Worm (Caenorhabditis elegans) whole organism, L1 larva: ENCODE measurements around the gene skr-21.

Source experiments
- Y116A8C.19 ChIP-seq: sonication (generic microtip); optimal IDR thresholded peaks from 2 replicates; lab custom pipeline; 2016; ENCODE audit warnings: missing compliant biosample characterization, missing genetic modification characterization, borderline replicate concordance
- alr-1 ChIP-seq: fragments of 200-800 bp; sonication (Bioruptor generic); optimal IDR thresholded peaks from 2 replicates; lab custom pipeline; 2018; ENCODE audit warnings: borderline replicate concordance, mild to moderate bottlenecking, missing genetic modification characterization, missing compliant biosample characterization
- aly-2 ChIP-seq: fragments of 150-350 bp; optimal IDR thresholded peaks from 2 replicates; lab custom pipeline; 2014; ENCODE audit warnings: missing biosample characterization, missing genetic modification characterization
- ama-1 ChIP-seq: fragments of 150-350 bp; optimal IDR thresholded peaks from 2 replicates; lab custom pipeline; 2014
- blmp-1 ChIP-seq: fragments of 150-350 bp; optimal IDR thresholded peaks from 2 replicates; lab custom pipeline; 2014; ENCODE audit warnings: missing biosample characterization, missing genetic modification characterization
- ces-1 ChIP-seq: fragments of 150-350 bp; optimal IDR thresholded peaks from 2 replicates; lab custom pipeline; 2014; ENCODE audit warnings: missing biosample characterization, missing genetic modification reagents, missing genetic modification characterization
- dsc-1 ChIP-seq: sonication (generic microtip); optimal IDR thresholded peaks from 2 replicates; lab custom pipeline; 2016; ENCODE audit warnings: mild to moderate bottlenecking, missing genetic modification characterization, missing compliant biosample characterization
- efl-1 ChIP-seq, 4 experiments: fragments of 150-350 bp; optimal IDR thresholded peaks in 3 of 4; peaks in 1 of 4; 1 replicate in 1 of 4; 2 replicates in 3 of 4; lab custom pipeline; 2014; ENCODE audit warnings: missing biosample characterization in 2 of 4, missing genetic modification characterization in 2 of 4, missing genetic modification reagents in 2 of 4
- egl-13 ChIP-seq: sonication (generic microtip); optimal IDR thresholded peaks from 2 replicates; lab custom pipeline; 2016; ENCODE audit warnings: missing genotype, missing genetic modification reagents, missing genetic modification characterization, missing compliant biosample characterization
- ets-5 ChIP-seq: fragments of 200-800 bp; sonication (Bioruptor generic); IDR thresholded peaks from 2 replicates; pipeline ENCODE4 v1.3.6; 2022; ENCODE audit warnings: missing genetic modification characterization, missing compliant biosample characterization
- fkh-10 ChIP-seq: sonication (generic microtip); optimal IDR thresholded peaks from 2 replicates; lab custom pipeline; 2017; ENCODE audit warnings: missing biosample characterization, missing genetic modification reagents, missing genetic modification characterization
- fkh-4 ChIP-seq: sonication (generic microtip); optimal IDR thresholded peaks from 2 replicates; lab custom pipeline; 2016; ENCODE audit warnings: missing compliant biosample characterization, missing genetic modification characterization, borderline replicate concordance
- hlh-4 ChIP-seq: sonication (generic microtip); optimal IDR thresholded peaks from 2 replicates; lab custom pipeline; 2016; ENCODE audit warnings: mild to moderate bottlenecking, missing genetic modification characterization, missing compliant biosample characterization
- irx-1 ChIP-seq: sonication (generic microtip); optimal IDR thresholded peaks from 2 replicates; lab custom pipeline; 2016; ENCODE audit warnings: missing genetic modification characterization, missing compliant biosample characterization
- isw-1 ChIP-seq: fragments of 200-800 bp; sonication (Bioruptor generic); IDR thresholded peaks from 2 replicates; pipeline ENCODE4 v1.3.6; 2022; ENCODE audit warnings: missing genetic modification characterization, missing compliant biosample characterization
- jun-1 ChIP-seq: fragments of 150-350 bp; optimal IDR thresholded peaks from 2 replicates; lab custom pipeline; 2014; ENCODE audit warnings: missing biosample characterization, missing genetic modification reagents, missing genetic modification characterization
- lin-13 ChIP-seq: fragments of 150-350 bp; optimal IDR thresholded peaks from 2 replicates; lab custom pipeline; 2014; ENCODE audit warnings: missing biosample characterization, missing genetic modification reagents, missing genetic modification characterization
- lin-14 ChIP-seq: fragments of 200-800 bp; sonication (Bioruptor generic); optimal IDR thresholded peaks from 2 replicates; lab custom pipeline; 2018; ENCODE audit warnings: mild to moderate bottlenecking, missing genetic modification characterization, moderate library complexity, missing compliant biosample characterization
- lin-35 ChIP-seq, 2 experiments: fragments of 150-350 bp; optimal IDR thresholded peaks; 2 replicates each; lab custom pipeline; 2014; ENCODE audit warnings: missing biosample characterization in 2 of 2, missing genetic modification characterization in 2 of 2, missing genetic modification reagents in 2 of 2
- lin-39 ChIP-seq: fragments of 150-350 bp; optimal IDR thresholded peaks from 2 replicates; lab custom pipeline; 2014; ENCODE audit warnings: missing biosample characterization, missing genetic modification reagents, missing genetic modification characterization
- lsy-2 ChIP-seq, 2 experiments: fragments of 150-350 bp; optimal IDR thresholded peaks; 2 replicates each; lab custom pipeline; 2014; ENCODE audit warnings: missing biosample characterization in 2 of 2, missing genetic modification characterization in 2 of 2
- mab-9 ChIP-seq: fragments of 200-800 bp; sonication (Bioruptor generic); IDR thresholded peaks from 2 replicates; pipeline ENCODE4 v1.3.6; 2022; ENCODE audit warnings: missing genetic modification reagents, missing genetic modification characterization, missing compliant biosample characterization
- nhr-11 ChIP-seq: fragments of 150-350 bp; optimal IDR thresholded peaks from 2 replicates; lab custom pipeline; 2014; ENCODE audit warnings: missing biosample characterization, missing genetic modification characterization
- nhr-19 ChIP-seq: fragments of 200-800 bp; sonication (Bioruptor generic); conservative IDR thresholded peaks from 2 replicates; pipeline ENCODE4 v1.3.6; 2022; ENCODE audit warnings: missing genetic modification characterization, missing compliant biosample characterization
- nhr-20 ChIP-seq: sonication (generic microtip); optimal IDR thresholded peaks from 2 replicates; lab custom pipeline; 2016; ENCODE audit warnings: mild to moderate bottlenecking, missing genetic modification characterization, missing compliant biosample characterization
- nhr-28 ChIP-seq: fragments of 150-350 bp; optimal IDR thresholded peaks from 2 replicates; lab custom pipeline; 2014; ENCODE audit warnings: missing biosample characterization, missing genetic modification characterization
- nhr-47 ChIP-seq: sonication (generic microtip); optimal IDR thresholded peaks from 2 replicates; lab custom pipeline; 2016; ENCODE audit warnings: mild to moderate bottlenecking, missing genetic modification characterization, moderate library complexity, missing compliant biosample characterization
- nhr-71 ChIP-seq: sonication (generic microtip); optimal IDR thresholded peaks from 2 replicates; lab custom pipeline; 2016; ENCODE audit warnings: mild to moderate bottlenecking, missing genetic modification characterization, moderate library complexity, missing compliant biosample characterization
- nhr-76 ChIP-seq: sonication (generic microtip); optimal IDR thresholded peaks from 2 replicates; lab custom pipeline; 2017; ENCODE audit warnings: missing biosample characterization, missing genetic modification characterization
- nhr-85 ChIP-seq: sonication (generic microtip); peaks from one replicate; lab custom pipeline; 2016; ENCODE audit warnings: missing genetic modification characterization, inconsistent platforms, missing compliant biosample characterization
- nhr-90 ChIP-seq: sonication (generic microtip); optimal IDR thresholded peaks from 2 replicates; lab custom pipeline; 2016; ENCODE audit warnings: mild to moderate bottlenecking, missing genetic modification characterization, missing compliant biosample characterization; ENCODE audit not compliant: poor library complexity
- pag-3 ChIP-seq: sonication (generic microtip); optimal IDR thresholded peaks from 2 replicates; lab custom pipeline; 2017; ENCODE audit warnings: missing genetic modification characterization, mild to moderate bottlenecking, missing compliant biosample characterization, antibody characterized with exemption, borderline replicate concordance; ENCODE audit not compliant: insufficient read depth
- rnt-1 ChIP-seq: sonication (generic microtip); optimal IDR thresholded peaks from 2 replicates; lab custom pipeline; 2016; ENCODE audit warnings: mild to moderate bottlenecking, missing genetic modification characterization, moderate library complexity, missing compliant biosample characterization
- skn-1 ChIP-seq: fragments of 150-350 bp; optimal IDR thresholded peaks from 2 replicates; lab custom pipeline; 2014; ENCODE audit warnings: missing biosample characterization, missing genetic modification characterization
- snu-23 ChIP-seq: sonication (generic microtip); optimal IDR thresholded peaks from 2 replicates; lab custom pipeline; 2016; ENCODE audit warnings: missing genetic modification characterization, missing compliant biosample characterization
- sox-4 ChIP-seq: sonication (generic microtip); optimal IDR thresholded peaks from 2 replicates; lab custom pipeline; 2016; ENCODE audit warnings: missing genetic modification characterization, missing compliant biosample characterization
- sup-37 ChIP-seq: fragments of 200-800 bp; sonication (Bioruptor generic); optimal IDR thresholded peaks from 2 replicates; lab custom pipeline; 2018; ENCODE audit warnings: mild to moderate bottlenecking, missing genetic modification characterization, missing compliant biosample characterization
- swsn-7 ChIP-seq: sonication (generic microtip); optimal IDR thresholded peaks from 2 replicates; lab custom pipeline; 2016; ENCODE audit warnings: missing genetic modification characterization, missing compliant biosample characterization
- tbx-2 ChIP-seq: sonication (generic microtip); optimal IDR thresholded peaks from 2 replicates; lab custom pipeline; 2016; ENCODE audit warnings: missing genetic modification characterization, missing compliant biosample characterization
- unc-130 ChIP-seq: fragments of 150-350 bp; optimal IDR thresholded peaks from 2 replicates; lab custom pipeline; 2017; ENCODE audit warnings: missing biosample characterization, missing genetic modification characterization, inconsistent platforms
- unc-62 ChIP-seq: fragments of 150-350 bp; optimal IDR thresholded peaks from 2 replicates; lab custom pipeline; 2014; ENCODE audit warnings: missing biosample characterization, missing genetic modification reagents, missing genetic modification characterization
- unc-86 ChIP-seq: sonication (generic microtip); optimal IDR thresholded peaks from 2 replicates; lab custom pipeline; 2016; ENCODE audit warnings: missing genetic modification characterization, missing compliant biosample characterization
- vab-15 ChIP-seq: sonication (generic microtip); optimal IDR thresholded peaks from 2 replicates; lab custom pipeline; 2017; ENCODE audit warnings: missing genotype, mild to moderate bottlenecking, missing genetic modification characterization, missing compliant biosample characterization
- xbp-1 ChIP-seq: sonication (generic microtip); optimal IDR thresholded peaks from 2 replicates; lab custom pipeline; 2016; ENCODE audit warnings: missing genetic modification characterization, missing compliant biosample characterization
- zag-1 ChIP-seq: fragments of 150-350 bp; optimal IDR thresholded peaks from 2 replicates; lab custom pipeline; 2014; ENCODE audit warnings: missing biosample characterization, missing genetic modification characterization

skr-21 gene

DNA sequence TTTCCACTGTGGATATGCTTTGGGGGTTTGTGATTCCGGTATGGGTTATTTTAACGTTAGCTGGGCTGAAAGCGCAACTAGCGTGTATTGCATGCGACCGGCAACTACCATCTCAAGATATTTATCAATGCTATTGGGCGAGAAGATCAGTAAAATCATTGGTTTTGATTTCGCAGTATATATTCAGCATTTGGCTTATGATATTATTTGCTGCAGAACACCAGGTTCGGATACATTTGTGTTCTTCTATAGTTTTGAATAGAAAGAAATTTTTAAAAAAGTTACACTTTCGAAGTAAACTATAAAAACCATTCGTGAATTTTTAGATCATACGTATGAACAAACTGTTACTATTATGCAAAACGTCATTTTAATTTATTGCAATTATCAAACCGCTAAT is 8.5 kb downstream of the skr-21 start:
- TF ChIP-seq lin-14 (GFP tag; lab: Kevin White, UChicago) (no peak), ces-1 (GFP tag; lab: Kevin White, UChicago) (no peak), nhr-76 (tag; lab: Kevin White, UChicago) (no peak), snu-23 (GFP tag; lab: Kevin White, UChicago) (no peak), pag-3 (tag; lab: Kevin White, UChicago) (no peak), unc-86 (tag; lab: Kevin White, UChicago) (no peak), sox-4 (tag; lab: Kevin White, UChicago) (no peak), rnt-1 (tag; lab: Kevin White, UChicago) (no peak), unc-130 (tag; lab: Kevin White, UChicago) (no peak)
- TF ChIP-seq, all 84 proteins: peak for 0

DNA sequence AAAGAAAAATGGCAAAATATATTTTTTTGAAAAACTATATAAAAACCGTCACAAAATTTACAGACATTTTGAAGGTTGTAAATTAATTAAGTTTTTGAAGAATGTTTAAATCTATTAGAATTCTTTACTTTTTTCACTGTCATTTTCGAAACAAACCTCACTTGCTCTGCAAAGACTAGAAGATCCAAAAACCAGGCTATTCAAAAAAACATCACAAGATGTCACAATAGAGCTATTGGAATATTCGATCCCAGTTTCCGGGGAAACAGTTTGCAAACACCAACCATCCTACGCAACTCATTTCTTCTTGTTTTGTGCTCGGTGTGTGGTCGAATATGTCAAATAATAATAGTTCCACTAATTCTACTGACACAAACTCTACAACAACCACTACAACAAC is 9.7 kb downstream of the skr-21 start, which contains the start of gene R12H7.4:
Gene R12H7.4 (plus strand): TSS at position 301 of the 400 bp plus-strand sequence.
- TF ChIP-seq efl-1 (optimal IDR thresholded peaks at IDR 0.05; lab: Kevin White, UChicago) (no peak), efl-1 (GFP tag; optimal IDR thresholded peaks at IDR 0.05 in 1 of 2; lab: Kevin White, UChicago) (peak in 1 of 2 experiments; percentile 29), ama-1 (lab: Kevin White, UChicago) (no peak)
- TF ChIP-seq, all 84 proteins: peak for 1

DNA sequence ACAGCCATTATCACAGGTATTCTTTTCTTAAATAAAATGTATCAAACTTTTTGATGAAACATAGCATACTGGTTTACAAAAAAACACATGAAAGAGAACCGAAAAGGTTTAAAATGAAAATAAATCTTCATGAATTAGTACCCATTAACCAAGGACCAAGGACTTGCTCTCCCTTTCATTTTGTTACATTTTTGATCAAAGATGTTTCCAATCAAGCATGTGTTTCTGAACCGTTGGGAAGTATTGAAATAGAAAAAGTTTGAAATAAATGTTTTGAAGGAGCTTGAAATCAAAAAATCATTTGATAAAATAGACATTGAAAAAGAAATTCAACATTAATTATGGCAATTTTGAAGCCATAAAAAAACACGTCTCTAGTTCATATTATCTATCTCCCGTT is 13.9 kb downstream of the skr-21 start:
- TF ChIP-seq fkh-4 (tag; lab: Kevin White, UChicago) (peak; percentile 93), nhr-11 (tag; lab: Kevin White, UChicago) (no peak), dsc-1 (tag; lab: Kevin White, UChicago) (peak; percentile 99), irx-1 (tag; lab: Kevin White, UChicago) (no peak)
- TF ChIP-seq, all 84 proteins: peak for 2

DNA sequence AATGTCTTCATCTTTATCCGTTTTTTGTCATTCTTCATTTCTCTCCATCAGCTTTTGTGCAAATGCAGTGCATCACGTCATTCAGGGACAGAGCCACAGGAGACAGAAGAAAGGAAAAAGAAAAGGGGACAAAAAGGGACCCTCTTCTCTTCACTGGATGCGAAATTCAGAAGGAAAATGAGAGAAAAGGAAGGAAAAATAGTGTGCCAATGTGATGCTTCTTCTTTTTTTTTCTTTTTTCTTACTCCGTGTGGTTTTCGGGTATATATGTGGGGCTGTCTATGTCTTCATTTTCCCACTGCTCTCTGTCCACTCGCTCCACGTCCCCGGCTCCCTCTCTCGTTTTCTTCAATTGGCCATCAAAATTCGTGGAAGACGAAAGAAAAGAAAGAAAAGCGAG is 16.0 kb downstream of the skr-21 start:
- TF ChIP-seq nhr-20 (tag; lab: Kevin White, UChicago) (no peak), xbp-1 (tag; lab: Kevin White, UChicago) (peak; percentile 43), unc-130 (tag; lab: Kevin White, UChicago) (no peak), jun-1 (no peak), nhr-71 (tag; lab: Kevin White, UChicago) (peak; percentile 67), blmp-1 (no peak), tbx-2 (tag; lab: Kevin White, UChicago) (peak; percentile 57), alr-1 (no peak), fkh-10 (peak; percentile 89), ets-5 (GFP tag; lab: Robert Waterston, UW) (no peak), unc-86 (tag; lab: Kevin White, UChicago) (peak; percentile 61), nhr-19 (no peak), swsn-7 (tag; lab: Kevin White, UChicago) (peak; percentile 23), nhr-85 (tag; lab: Kevin White, UChicago) (no peak), lin-13 (GFP tag; lab: Kevin White, UChicago) (no peak), pag-3 (tag; lab: Kevin White, UChicago) (peak; percentile 76), nhr-90 (tag; lab: Kevin White, UChicago) (no peak), lsy-2 (tag; optimal IDR thresholded peaks at IDR 0.05; lab: Kevin White, UChicago) (peak; percentile 24 to 65), snu-23 (GFP tag; lab: Kevin White, UChicago) (peak; percentile 59), nhr-28 (tag; lab: Kevin White, UChicago) (no peak), hlh-4 (tag; lab: Kevin White, UChicago) (no peak), mab-9 (GFP tag; lab: Robert Waterston, UW) (no peak), zag-1 (tag; lab: Kevin White, UChicago) (peak; percentile 83), Y116A8C.19 (no peak), nhr-47 (peak; percentile 41), isw-1 (GFP tag; lab: Robert Waterston, UW) (peak; percentile 14; the same call in 1 of the 2 replicates), lin-14 (GFP tag; lab: Kevin White, UChicago) (peak; percentile 94), lin-35 (GFP tag; optimal IDR thresholded peaks at IDR 0.05; lab: Kevin White, UChicago) (peak in 1 of 2 experiments; percentile 31), egl-13 (tag; lab: Kevin White, UChicago) (no peak), unc-62 (GFP tag; lab: Kevin White, UChicago) (no peak), aly-2 (no peak), lin-39 (tag; lab: Kevin White, UChicago) (peak; percentile 46), vab-15 (tag; lab: Kevin White, UChicago) (no peak), sup-37 (GFP tag; lab: Kevin White, UChicago) (no peak), rnt-1 (tag; lab: Kevin White, UChicago) (peak; percentile 27), skn-1 (tag; lab: Kevin White, UChicago) (no peak), efl-1 (optimal IDR thresholded peaks at IDR 0.05; lab: Kevin White, UChicago) (no peak), efl-1 (GFP tag; optimal IDR thresholded peaks at IDR 0.05 in 1 of 2; lab: Kevin White, UChicago) (peak in 1 of 2 experiments; percentile 3)
